Fruit fly (Drosophila melanogaster): ENCODE data around the gene CG46439.

Gene CG46439

DNA sequence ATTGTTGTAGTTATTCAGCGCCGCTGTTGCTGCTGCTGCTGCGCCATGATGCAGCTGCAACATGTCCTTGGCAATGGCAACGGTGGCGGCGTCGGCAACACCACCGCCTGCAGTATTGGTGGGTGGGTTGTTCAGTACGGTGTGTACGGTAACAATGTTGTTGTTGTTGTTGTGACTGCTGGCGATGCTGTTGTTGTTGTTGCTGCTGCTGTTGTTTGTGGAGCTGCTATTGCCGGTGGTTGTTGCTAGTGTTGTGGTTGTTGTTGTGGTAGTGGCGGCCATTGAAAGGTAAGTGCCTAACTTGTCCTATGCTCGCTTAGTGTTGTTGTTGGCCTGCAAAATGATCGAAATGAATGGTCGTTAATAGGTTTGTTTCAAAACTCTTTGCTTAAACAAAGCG lies 21.7 kb upstream of the CG46439 start:
- TF ChIP-seq Sp1 (GFP tag; optimal IDR thresholded peaks at IDR 0.05): no peak
- no peak for TF ChIP-seq Abd-B (GFP tag; optimal IDR thresholded peaks at IDR 0.05)
- TF ChIP-seq brk (GFP tag; optimal IDR thresholded peaks at IDR 0.05): no peak
- no peak for TF ChIP-seq sv (GFP tag; optimal IDR thresholded peaks at IDR 0.05)
- no peak for TF ChIP-seq N (GFP tag; optimal IDR thresholded peaks at IDR 0.05)
- TF ChIP-seq usp (GFP tag; optimal IDR thresholded peaks at IDR 0.05): no peak
- no peak for TF ChIP-seq Rel (GFP tag; optimal IDR thresholded peaks at IDR 0.05)
- TF ChIP-seq Rel (tag; optimal IDR thresholded peaks at IDR 0.05): no peak
- no peak for TF ChIP-seq foxo (GFP tag; optimal IDR thresholded peaks at IDR 0.05)
- no peak for TF ChIP-seq CG32264 (GFP tag; optimal IDR thresholded peaks at IDR 0.05)
- TF ChIP-seq Hr78 (GFP tag; optimal IDR thresholded peaks at IDR 0.05): no peak
- TF ChIP-seq Myc (optimal IDR thresholded peaks at IDR 0.05): no peak
- no peak for TF ChIP-seq sage (GFP tag; optimal IDR thresholded peaks at IDR 0.05)
- TF ChIP-seq OdsH (GFP tag; optimal IDR thresholded peaks at IDR 0.05): no peak
- no peak for TF ChIP-seq rgr (GFP tag; optimal IDR thresholded peaks at IDR 0.05)
- TF ChIP-seq HLH106 (tag; optimal IDR thresholded peaks at IDR 0.05): no peak
- no peak for TF ChIP-seq CG9705 (GFP tag; optimal IDR thresholded peaks at IDR 0.05)
- TF ChIP-seq woc (GFP tag; optimal IDR thresholded peaks at IDR 0.05): no peak
- no peak for TF ChIP-seq ey (GFP tag; optimal IDR thresholded peaks at IDR 0.05)

DNA sequence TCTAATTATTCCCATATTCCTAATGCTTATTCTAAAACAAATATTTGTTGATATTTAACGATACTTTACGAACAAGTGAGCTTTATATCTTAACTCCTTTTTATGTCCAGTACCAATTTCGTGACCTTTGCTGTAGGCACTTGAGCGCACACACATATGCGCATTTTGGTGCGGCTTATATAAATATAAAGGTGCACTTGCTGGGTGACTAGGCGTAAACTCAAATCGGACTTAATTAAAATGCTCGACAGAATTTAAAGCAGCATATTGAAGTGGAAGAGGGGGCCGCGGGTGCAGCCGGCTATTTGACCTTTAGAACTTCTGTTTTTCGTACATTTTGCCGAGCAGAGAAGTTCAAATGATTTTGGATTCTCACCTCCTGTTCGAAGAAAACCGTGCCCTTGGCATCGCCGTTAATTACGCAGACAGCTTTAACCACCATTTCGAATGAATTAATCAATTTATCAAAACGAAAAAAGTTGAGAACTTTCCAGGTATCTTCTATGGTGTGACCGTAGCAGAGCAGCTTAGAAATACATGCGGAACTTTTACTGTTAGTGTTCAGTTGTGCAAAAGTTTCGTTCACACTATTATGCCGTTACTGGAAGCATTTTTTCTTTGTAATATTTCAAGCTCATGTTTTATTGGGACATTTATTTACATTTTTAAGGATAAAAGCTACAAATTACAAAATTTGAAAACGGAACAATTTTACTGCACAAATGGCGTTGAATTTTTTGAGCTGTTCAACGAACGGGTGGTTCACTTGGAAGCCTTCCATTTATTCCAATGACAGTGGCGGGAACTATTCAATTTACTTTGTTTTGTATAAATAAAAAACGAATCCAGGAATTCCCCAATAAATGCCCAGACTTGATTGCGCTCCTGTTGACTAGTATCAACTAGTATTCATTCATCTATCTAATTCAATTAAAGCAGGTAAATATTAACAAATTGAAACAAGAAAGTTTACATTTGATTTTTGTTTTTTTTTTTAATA lies 17.5 kb upstream of the CG46439 start, which contains the start of gene Sod1:
Sod1 (minus strand) TSS at position 543 of the 1,000 bp plus-strand sequence.
- no peak for TF ChIP-seq Rel (GFP tag; optimal IDR thresholded peaks at IDR 0.05)
- peak; percentile 79 for TF ChIP-seq Rel (tag; optimal IDR thresholded peaks at IDR 0.05)
- no peak for TF ChIP-seq Dif (GFP tag; optimal IDR thresholded peaks at IDR 0.05; ENCODE audit: partially characterized antibody)
- no peak for TF ChIP-seq foxo (GFP tag; optimal IDR thresholded peaks at IDR 0.05)
- no peak for TF ChIP-seq sage (GFP tag; optimal IDR thresholded peaks at IDR 0.05)
- no peak for TF ChIP-seq CG32264 (GFP tag; optimal IDR thresholded peaks at IDR 0.05)
- no peak for TF ChIP-seq GATAd (GFP tag; optimal IDR thresholded peaks at IDR 0.05)
- TF ChIP-seq Hnf4 (GFP tag; optimal IDR thresholded peaks at IDR 0.05): peak; percentile 89
- no peak for TF ChIP-seq CG9705 (GFP tag; optimal IDR thresholded peaks at IDR 0.05)
- TF ChIP-seq Myc (optimal IDR thresholded peaks at IDR 0.05): no peak
- TF ChIP-seq lola (GFP tag; optimal IDR thresholded peaks at IDR 0.05): peak; percentile 6
- TF ChIP-seq Hr78 (GFP tag; optimal IDR thresholded peaks at IDR 0.05): no peak
- peak; percentile 19 for TF ChIP-seq rgr (GFP tag; optimal IDR thresholded peaks at IDR 0.05)
- peak; percentile 32 for TF ChIP-seq br (GFP tag; optimal IDR thresholded peaks at IDR 0.05)
- TF ChIP-seq Vsx2 (GFP tag; optimal IDR thresholded peaks at IDR 0.05; ENCODE audit: partially characterized antibody): no peak
- TF ChIP-seq Hr83 (GFP tag; optimal IDR thresholded peaks at IDR 0.05; ENCODE audit: poor library complexity, severe bottlenecking): peak; percentile 26
- TF ChIP-seq woc (GFP tag; optimal IDR thresholded peaks at IDR 0.05): no peak

DNA sequence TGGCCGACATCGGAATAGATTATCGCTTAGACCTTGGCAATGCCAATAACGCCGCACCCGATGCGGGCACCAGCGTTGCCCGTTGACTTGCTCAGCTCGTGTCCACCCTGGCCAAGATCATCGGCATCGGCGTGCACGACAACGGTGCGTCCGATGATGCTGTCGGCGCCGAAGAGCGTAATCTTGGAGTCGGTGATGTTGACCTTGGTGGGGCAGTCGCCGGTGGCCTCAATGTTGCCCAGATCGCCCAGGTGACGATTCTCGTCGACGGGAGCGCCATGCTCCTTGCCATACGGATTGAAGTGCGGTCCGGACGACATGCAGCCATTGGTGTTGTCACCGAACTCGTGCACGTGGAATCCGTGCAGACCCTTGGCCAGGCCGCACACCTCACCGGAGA lies 16.4 kb upstream of the CG46439 start:
- TF ChIP-seq fru (GFP tag; optimal IDR thresholded peaks at IDR 0.05) (no peak), psq (GFP tag; optimal IDR thresholded peaks at IDR 0.05) (no peak), sv (GFP tag; optimal IDR thresholded peaks at IDR 0.05) (no peak), lola (GFP tag; optimal IDR thresholded peaks at IDR 0.05) (no peak), CrebA (GFP tag; optimal IDR thresholded peaks at IDR 0.05; ENCODE audit: borderline replicate concordance) (no peak), jim (GFP tag; optimal IDR thresholded peaks at IDR 0.05) (no peak)

DNA sequence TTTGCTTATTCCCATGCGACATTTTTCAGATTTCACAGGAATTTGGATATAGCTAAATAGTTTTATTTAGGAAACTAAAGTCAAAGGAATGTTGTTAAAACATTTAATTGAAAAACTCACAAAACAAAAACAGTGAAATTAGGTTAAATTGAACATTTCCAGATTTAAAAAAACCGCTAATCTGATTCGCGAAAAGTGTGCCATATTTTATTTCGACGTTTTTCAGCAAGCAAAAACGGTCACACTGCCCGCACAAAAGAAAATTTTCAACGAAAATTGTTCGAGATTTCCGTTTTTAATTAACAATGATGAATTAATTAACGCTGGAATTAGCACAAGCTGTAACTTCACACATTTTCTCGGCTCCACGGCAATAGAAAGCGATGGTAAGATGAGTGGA lies 13.4 kb upstream of the CG46439 start, which contains the start of the genes CG34012 and emei:
CG34012 (minus strand) TSS at position 52 of the 400 bp plus-strand sequence.
emei (plus strand) TSS at position 237 of the 400 bp plus-strand sequence.
- TF ChIP-seq Hnf4 (GFP tag; optimal IDR thresholded peaks at IDR 0.05) (no peak), usp (GFP tag; optimal IDR thresholded peaks at IDR 0.05) (no peak), GATAd (GFP tag; optimal IDR thresholded peaks at IDR 0.05) (no peak), dl (GFP tag; optimal IDR thresholded peaks at IDR 0.05; ENCODE audit: insufficient read depth in 1 of 2, partially characterized antibody in 2 of 2) (no peak)
